Worm (Caenorhabditis elegans) whole organism, early embryonic: ENCODE measurements around the gene M01E10.3.

Source experiments
- B0310.2 ChIP-seq: sonication (generic microtip); optimal IDR thresholded peaks from 2 replicates; lab custom pipeline; 2016; ENCODE audit warnings: mild to moderate bottlenecking, missing genetic modification characterization, missing compliant biosample characterization
- F13C5.2 ChIP-seq: sonication (generic microtip); optimal IDR thresholded peaks from 2 replicates; lab custom pipeline; 2017; ENCODE audit warnings: mild to moderate bottlenecking, missing genetic modification characterization, inconsistent platforms, missing compliant biosample characterization
- ama-1 ChIP-seq: fragments of 150-350 bp; optimal IDR thresholded peaks from 2 replicates; lab custom pipeline; 2014
- ceh-36 ChIP-seq: sonication (generic microtip); optimal IDR thresholded peaks from 2 replicates; lab custom pipeline; 2016; ENCODE audit warnings: missing genetic modification characterization, inconsistent platforms, missing compliant biosample characterization
- ets-7 ChIP-seq: sonication (generic microtip); optimal IDR thresholded peaks from 2 replicates; lab custom pipeline; 2016; ENCODE audit warnings: missing genotype, missing genetic modification characterization, missing compliant biosample characterization
- flt-1 ChIP-seq: fragments of 200-800 bp; sonication (Bioruptor generic); IDR thresholded peaks from 2 replicates; pipeline ENCODE4 v1.3.6; 2022; ENCODE audit warnings: missing genetic modification characterization, missing compliant biosample characterization
- hmbx-1 ChIP-seq: sonication (generic microtip); optimal IDR thresholded peaks from 2 replicates; lab custom pipeline; 2016; ENCODE audit warnings: mild to moderate bottlenecking, missing genetic modification characterization, missing compliant biosample characterization
- hmg-4 ChIP-seq: fragments of 200-800 bp; sonication (Bioruptor generic); optimal IDR thresholded peaks from 2 replicates; lab custom pipeline; 2018; ENCODE audit warnings: mild to moderate bottlenecking, missing genetic modification characterization, missing compliant biosample characterization
- hnd-1 ChIP-seq: sonication (generic microtip); optimal IDR thresholded peaks from 2 replicates; lab custom pipeline; 2016; ENCODE audit warnings: missing genetic modification characterization, missing compliant biosample characterization
- pes-1 ChIP-seq: fragments of 200-800 bp; sonication (Bioruptor generic); IDR thresholded peaks from 2 replicates; pipeline ENCODE4 v1.3.6; 2022; ENCODE audit warnings: missing genetic modification reagents, missing genetic modification characterization, missing compliant biosample characterization
- scrt-1 ChIP-seq: fragments of 200-800 bp; sonication (Bioruptor generic); IDR thresholded peaks from 2 replicates; pipeline ENCODE4 v1.3.6; 2022; ENCODE audit warnings: missing genetic modification characterization, missing compliant biosample characterization
- sea-1 ChIP-seq: fragments of 200-800 bp; sonication (Bioruptor generic); conservative IDR thresholded peaks from 2 replicates; pipeline ENCODE4 v1.3.6; 2022; ENCODE audit warnings: missing genetic modification characterization, missing compliant biosample characterization
- tbx-11 ChIP-seq: fragments of 200-800 bp; sonication (Bioruptor generic); IDR thresholded peaks from 2 replicates; pipeline ENCODE4 v1.3.6; 2022; ENCODE audit warnings: missing genetic modification characterization, missing compliant biosample characterization
- tbx-37 ChIP-seq: fragments of 200-800 bp; sonication (Bioruptor generic); conservative IDR thresholded peaks from 2 replicates; pipeline ENCODE4 v1.3.6; 2022; ENCODE audit warnings: missing genetic modification reagents, missing genetic modification characterization, missing compliant biosample characterization
- tra-4 ChIP-seq: sonication (generic microtip); optimal IDR thresholded peaks from 2 replicates; lab custom pipeline; 2017; ENCODE audit warnings: missing genetic modification characterization, missing compliant biosample characterization

The M01E10.3 gene

ce11 chrIII:2032327-2033093 is 21.5 kb downstream of the M01E10.3 start:
- TF ChIP-seq pes-1 (peak; percentile 66), ama-1 (lab: Kevin White, UChicago) (no peak), sea-1 (GFP tag; lab: Robert Waterston, UW) (no peak; the same call in 1 of the 2 replicates), scrt-1 (GFP tag; lab: Robert Waterston, UW) (peak; percentile 62; the same call in 1 of the 2 replicates), tbx-11 (GFP tag; lab: Robert Waterston, UW) (peak; percentile 46; the same call in 1 of the 2 replicates), flt-1 (GFP tag; lab: Robert Waterston, UW) (peak; percentile 44; the same call in 1 of the 2 replicates), tbx-37 (GFP tag; lab: Robert Waterston, UW) (0 out of 2 replicates have a peak, but pooled peaks have one; percentile 23)

- no peak for TF ChIP-seq pes-1
- TF ChIP-seq tra-4 (tag; lab: Kevin White, UChicago) = no peak
- no peak for TF ChIP-seq hmg-4 (GFP tag; lab: Kevin White, UChicago)
- no peak for TF ChIP-seq flt-1 (GFP tag; lab: Robert Waterston, UW)
Observed at ce11 chrIII:2031746-2032145, 22.2 kb downstream of the M01E10.3 start.

- TF ChIP-seq flt-1 (GFP tag; lab: Robert Waterston, UW) = no peak
- TF ChIP-seq tbx-11 (GFP tag; lab: Robert Waterston, UW) = no peak
- no peak for TF ChIP-seq sea-1 (GFP tag; lab: Robert Waterston, UW)
- no peak for TF ChIP-seq hmbx-1
- peak; percentile 25; the same call in 1 of the 2 replicates for TF ChIP-seq tbx-37 (GFP tag; lab: Robert Waterston, UW)
- TF ChIP-seq F13C5.2 (tag; lab: Kevin White, UChicago) = no peak
- TF ChIP-seq ets-7 (tag; lab: Kevin White, UChicago) = no peak
- TF ChIP-seq ceh-36 (tag; lab: Kevin White, UChicago) = no peak
- no peak for TF ChIP-seq B0310.2
- TF ChIP-seq hmg-4 (GFP tag; lab: Kevin White, UChicago) = no peak
- peak; percentile 51; the same call in 1 of the 2 replicates for TF ChIP-seq pes-1
- TF ChIP-seq hnd-1 (tag; lab: Kevin White, UChicago) = no peak
- TF ChIP-seq ama-1 (lab: Kevin White, UChicago) = no peak
- 0 out of 2 replicates have a peak, but pooled peaks have one; percentile 28 for TF ChIP-seq scrt-1 (GFP tag; lab: Robert Waterston, UW)
Observed at ce11 chrIII:2030776-2031565, 23.0 kb downstream of the M01E10.3 start.

ce11 chrIII:2027517-2027916 is 26.5 kb downstream of the M01E10.3 start:
- TF ChIP-seq tbx-37 (GFP tag; lab: Robert Waterston, UW) (no peak), tbx-11 (GFP tag; lab: Robert Waterston, UW) (no peak), hmg-4 (GFP tag; lab: Kevin White, UChicago) (no peak), hmbx-1 (no peak), flt-1 (GFP tag; lab: Robert Waterston, UW) (no peak), ets-7 (tag; lab: Kevin White, UChicago) (no peak)

- peak; percentile 56 for TF ChIP-seq ceh-36 (tag; lab: Kevin White, UChicago)
Observed at ce11 chrIII:2023435-2023834, 30.5 kb downstream of the M01E10.3 start.

- TF ChIP-seq ceh-36 (tag; lab: Kevin White, UChicago) = no peak
- no peak for TF ChIP-seq pes-1
- TF ChIP-seq scrt-1 (GFP tag; lab: Robert Waterston, UW) = no peak
Observed at ce11 chrIII:2021495-2021894, 32.5 kb downstream of the M01E10.3 start, which contains the start of gene ckr-2. ckr-2 (minus strand) TSS chrIII:2021595.

ce11 chrIII:2015494-2015893 is 38.5 kb downstream of the M01E10.3 start:
- no peak for TF ChIP-seq F13C5.2 (tag; lab: Kevin White, UChicago)
- TF ChIP-seq tbx-11 (GFP tag; lab: Robert Waterston, UW) = no peak
- TF ChIP-seq hnd-1 (tag; lab: Kevin White, UChicago) = no peak
- TF ChIP-seq hmbx-1 = no peak
- TF ChIP-seq tra-4 (tag; lab: Kevin White, UChicago) = no peak
- no peak for TF ChIP-seq pes-1
- TF ChIP-seq hmg-4 (GFP tag; lab: Kevin White, UChicago) = no peak

- TF ChIP-seq flt-1 (GFP tag; lab: Robert Waterston, UW) (no peak), tbx-11 (GFP tag; lab: Robert Waterston, UW) (no peak)
Observed at ce11 chrIII:2013156-2013854, 40.7 kb downstream of the M01E10.3 start.
